Fruit fly (Drosophila melanogaster) whole organism, embryonic: ENCODE measurements around the gene WASp.

Experiments used
- Antp ChIP-seq: fragments of 200-800 bp; sonication (Bioruptor generic); optimal IDR thresholded peaks from 3 replicates; lab custom pipeline; 2016; ENCODE audit warnings: missing biosample characterization, missing genetic modification characterization
- Awh ChIP-seq: fragments of 200-800 bp; sonication (Bioruptor generic); IDR thresholded peaks from 2 replicates; pipeline ENCODE4, ENCODE4 v1.3.6; 2022; ENCODE audit warnings: missing biosample characterization, missing genetic modification characterization
- B-H1 ChIP-seq: fragments of 200-800 bp; sonication (Bioruptor generic); IDR thresholded peaks from 3 replicates; pipeline ENCODE4 v1.3.6; 2022; ENCODE audit warnings: missing biosample characterization, missing genetic modification characterization
- CG10565 ChIP-seq: fragments of 200-800 bp; sonication (Bioruptor generic); optimal IDR thresholded peaks from 3 replicates; lab custom pipeline; 2016; ENCODE audit warnings: missing biosample characterization, mild to moderate bottlenecking, missing genetic modification characterization
- CG11696 ChIP-seq: fragments of 200-800 bp; sonication (Bioruptor generic); IDR thresholded peaks from 2 replicates; pipeline ENCODE4 v1.3.6; 2022; ENCODE audit warnings: missing biosample characterization, missing genetic modification characterization
- CG12299 ChIP-seq: fragments of 200-800 bp; sonication (Bioruptor generic); optimal IDR thresholded peaks from 2 replicates; lab custom pipeline; 2018; ENCODE audit warnings: missing biosample characterization, mild to moderate bottlenecking, missing genetic modification characterization
- CG12659 ChIP-seq: fragments of 200-800 bp; sonication (Bioruptor generic); optimal IDR thresholded peaks from 3 replicates; lab custom pipeline; 2017; ENCODE audit warnings: mild to moderate bottlenecking, missing biosample characterization, missing genetic modification reagents, missing genetic modification characterization
- CG14441 ChIP-seq: fragments of 200-800 bp; sonication (Bioruptor generic); IDR thresholded peaks from 2 replicates; pipeline ENCODE4 v1.3.6; 2022; ENCODE audit warnings: missing biosample characterization, missing genetic modification characterization
- CG17361 ChIP-seq: fragments of 200-800 bp; sonication (Bioruptor generic); IDR thresholded peaks from 3 replicates; pipeline ENCODE4 v1.3.6; 2022; ENCODE audit warnings: missing biosample characterization, missing genetic modification characterization
- CG17912 ChIP-seq: fragments of 200-800 bp; sonication (Bioruptor generic); optimal IDR thresholded peaks from 2 replicates; lab custom pipeline; 2018; ENCODE audit warnings: missing biosample characterization, mild to moderate bottlenecking, missing genetic modification characterization
- CG1832 ChIP-seq: fragments of 200-800 bp; sonication (Bioruptor generic); optimal IDR thresholded peaks from 2 replicates; lab custom pipeline; 2017; ENCODE audit warnings: missing biosample characterization, mild to moderate bottlenecking, missing genetic modification characterization, inconsistent platforms
- CG18619 ChIP-seq: fragments of 200-800 bp; sonication (Bioruptor generic); optimal IDR thresholded peaks from 3 replicates; lab custom pipeline; 2017; ENCODE audit warnings: missing biosample characterization, mild to moderate bottlenecking, missing genetic modification characterization
- CG32532 ChIP-seq: fragments of 200-800 bp; sonication (Bioruptor generic); IDR thresholded peaks from 2 replicates; pipeline ENCODE4 v1.3.6; 2022; ENCODE audit warnings: missing biosample characterization, missing genetic modification characterization
- CG42726 ChIP-seq: fragments of 200-800 bp; sonication (Bioruptor generic); IDR thresholded peaks from 2 replicates; pipeline ENCODE4 v1.3.6; 2022; ENCODE audit warnings: missing biosample characterization, missing genetic modification characterization; ENCODE audit not compliant: partially characterized antibody
- CG6254 ChIP-seq: fragments of 200-800 bp; sonication (Bioruptor generic); optimal IDR thresholded peaks from 3 replicates; lab custom pipeline; 2017; ENCODE audit warnings: mild to moderate bottlenecking, missing biosample characterization, missing genetic modification reagents, missing genetic modification characterization
- CG6765 ChIP-seq: fragments of 200-800 bp; sonication (Bioruptor generic); optimal IDR thresholded peaks from 3 replicates; lab custom pipeline; 2017; ENCODE audit warnings: missing biosample characterization, mild to moderate bottlenecking, missing genetic modification characterization
- CG7928 ChIP-seq: fragments of 200-800 bp; sonication (Bioruptor generic); optimal IDR thresholded peaks from 2 replicates; lab custom pipeline; 2017; ENCODE audit warnings: missing biosample characterization, mild to moderate bottlenecking, missing genetic modification characterization
- CG8290 ChIP-seq, 3 experiments: fragments of 200-800 bp; sonication (Bioruptor generic); optimal IDR thresholded peaks; 2 replicates each; lab custom pipeline; 2016 to 2019; ENCODE audit warnings: missing biosample characterization in 3 of 3, missing genetic modification characterization in 3 of 3, mild to moderate bottlenecking in 2 of 3, moderate library complexity in 1 of 3
- Dll ChIP-seq: fragments of 200-800 bp; sonication (Bioruptor generic); IDR thresholded peaks from 4 replicates; pipeline ENCODE4 v1.3.6; 2022; ENCODE audit warnings: missing biosample characterization, missing genetic modification characterization; ENCODE audit not compliant: partially characterized antibody
- Elba2 ChIP-seq: fragments of 200-800 bp; sonication (Bioruptor generic); optimal IDR thresholded peaks from 3 replicates; lab custom pipeline; 2016; ENCODE audit warnings: missing biosample characterization, missing genetic modification characterization
- H15 ChIP-seq: fragments of 200-800 bp; sonication (Bioruptor generic); IDR thresholded peaks from 3 replicates; pipeline ENCODE4 v1.3.6; 2022; ENCODE audit warnings: missing biosample characterization, missing genetic modification characterization
- HmgD ChIP-seq: fragments of 200-800 bp; sonication (Bioruptor generic); optimal IDR thresholded peaks from 3 replicates; lab custom pipeline; 2016; ENCODE audit warnings: missing biosample characterization, missing genetic modification characterization
- Lpt ChIP-seq: fragments of >200 bp; optimal IDR thresholded peaks from 2 replicates; lab custom pipeline; 2018; ENCODE audit warnings: missing biosample characterization, missing genetic modification characterization
- Oli ChIP-seq: fragments of 200-800 bp; sonication (Bioruptor generic); optimal IDR thresholded peaks from 2 replicates; lab custom pipeline; 2018; ENCODE audit warnings: missing biosample characterization, mild to moderate bottlenecking, missing genetic modification characterization, moderate library complexity
- Ravus ChIP-seq: fragments of 200-800 bp; sonication (Bioruptor generic); IDR thresholded peaks from 2 replicates; pipeline ENCODE4 v1.3.6; 2022; ENCODE audit warnings: missing biosample characterization, missing genetic modification characterization
- Scr ChIP-seq: fragments of 200-800 bp; sonication (Bioruptor generic); IDR thresholded peaks from 2 replicates; pipeline ENCODE4 v1.3.6; 2022; ENCODE audit warnings: missing biosample characterization, missing genetic modification characterization; ENCODE audit not compliant: partially characterized antibody
- Sox100B ChIP-seq: fragments of 200-800 bp; sonication (Bioruptor generic); optimal IDR thresholded peaks from 3 replicates; lab custom pipeline; 2018; ENCODE audit warnings: missing biosample characterization, mild to moderate bottlenecking, missing genetic modification characterization
- YL-1 ChIP-seq: fragments of 200-800 bp; sonication (Bioruptor generic); optimal IDR thresholded peaks from 3 replicates; lab custom pipeline; 2017; ENCODE audit warnings: missing biosample characterization, mild to moderate bottlenecking, missing genetic modification characterization
- ash1 ChIP-seq: fragments of 200-800 bp; sonication (Bioruptor generic); optimal IDR thresholded peaks from 2 replicates; lab custom pipeline; 2018; ENCODE audit warnings: missing biosample characterization, mild to moderate bottlenecking, missing genetic modification characterization
- bowl ChIP-seq: fragments of 200-800 bp; sonication (Bioruptor generic); IDR thresholded peaks from 2 replicates; pipeline ENCODE4 v1.3.6; 2022; ENCODE audit warnings: missing biosample characterization, missing genetic modification characterization
- btn ChIP-seq: fragments of 200-800 bp; sonication (Bioruptor generic); optimal IDR thresholded peaks from 2 replicates; lab custom pipeline; 2016; ENCODE audit warnings: missing biosample characterization, missing genetic modification characterization
- cwo ChIP-seq: fragments of 200-800 bp; sonication (Bioruptor generic); optimal IDR thresholded peaks from 3 replicates; lab custom pipeline; 2017; ENCODE audit warnings: missing biosample characterization, missing genetic modification characterization, mild to moderate bottlenecking, moderate library complexity, missing genetic modification reagents
- dmrt11E ChIP-seq: fragments of 200-800 bp; sonication (Bioruptor generic); optimal IDR thresholded peaks from 3 replicates; lab custom pipeline; 2018; ENCODE audit warnings: missing biosample characterization, mild to moderate bottlenecking, missing genetic modification characterization, moderate library complexity
- dpn ChIP-seq, 2 experiments: fragments of 200-800 bp; sonication (Bioruptor generic); optimal IDR thresholded peaks; 3 replicates each; lab custom pipeline; 2016; ENCODE audit warnings: missing biosample characterization in 2 of 2, missing genetic modification characterization in 2 of 2
- inv ChIP-seq: fragments of 200-800 bp; sonication (Bioruptor generic); IDR thresholded peaks from 2 replicates; pipeline ENCODE4 v1.3.6; 2022; ENCODE audit warnings: missing biosample characterization, missing genetic modification characterization; ENCODE audit not compliant: partially characterized antibody
- jumu ChIP-seq: fragments of 200-800 bp; sonication (Bioruptor generic); optimal IDR thresholded peaks from 3 replicates; lab custom pipeline; 2016; ENCODE audit warnings: missing biosample characterization, missing genetic modification characterization
- mam ChIP-seq: fragments of 200-800 bp; sonication (Bioruptor generic); optimal IDR thresholded peaks from 3 replicates; lab custom pipeline; 2016; ENCODE audit warnings: missing biosample characterization, missing genetic modification characterization
- pb ChIP-seq: fragments of 200-800 bp; sonication (Bioruptor generic); optimal IDR thresholded peaks from 3 replicates; lab custom pipeline; 2016; ENCODE audit warnings: missing biosample characterization, missing genetic modification characterization
- salm ChIP-seq: fragments of 200-800 bp; sonication (Bioruptor generic); optimal IDR thresholded peaks from 2 replicates; lab custom pipeline; 2018; ENCODE audit warnings: missing biosample characterization, mild to moderate bottlenecking, missing genetic modification characterization
- sens ChIP-seq: fragments of 200-800 bp; sonication (Bioruptor generic); peaks from one replicate; lab custom pipeline; 2016; ENCODE audit warnings: missing biosample characterization, missing genetic modification characterization
- sens-2 ChIP-seq: fragments of 200-800 bp; sonication (Bioruptor generic); IDR thresholded peaks from 2 replicates; pipeline ENCODE4 v1.3.6; 2022; ENCODE audit warnings: missing biosample characterization, missing genetic modification characterization
- seq ChIP-seq: fragments of 200-800 bp; sonication (Bioruptor generic); IDR thresholded peaks from 2 replicates; pipeline ENCODE4 v1.3.6; 2022; ENCODE audit warnings: missing biosample characterization, missing genetic modification characterization
- stc ChIP-seq: fragments of 200-800 bp; sonication (Bioruptor generic); IDR thresholded peaks from 2 replicates; pipeline ENCODE4 v1.3.6; 2022; ENCODE audit warnings: missing biosample characterization, missing genetic modification characterization
- sug ChIP-seq: fragments of 200-800 bp; optimal IDR thresholded peaks from 2 replicates; lab custom pipeline; 2019; ENCODE audit warnings: missing biosample characterization, mild to moderate bottlenecking, missing genetic modification characterization, moderate library complexity
- tap ChIP-seq: fragments of 200-800 bp; optimal IDR thresholded peaks from 3 replicates; lab custom pipeline; 2019; ENCODE audit warnings: missing biosample characterization, mild to moderate bottlenecking, missing genetic modification characterization, moderate library complexity
- trem ChIP-seq: fragments of 200-800 bp; optimal IDR thresholded peaks from 3 replicates; lab custom pipeline; 2019; ENCODE audit warnings: missing biosample characterization, mild to moderate bottlenecking, missing genetic modification characterization, moderate library complexity
- trh ChIP-seq: fragments of 200-800 bp; sonication (Bioruptor generic); optimal IDR thresholded peaks from 2 replicates; lab custom pipeline; 2016; ENCODE audit warnings: missing biosample characterization, missing genetic modification characterization
- ttk ChIP-seq: fragments of 200-800 bp; sonication (Bioruptor generic); IDR thresholded peaks from 2 replicates; pipeline ENCODE4 v2.1.2; 2022; ENCODE audit warnings: missing biosample characterization, missing genetic modification characterization
- twi ChIP-seq: fragments of 200-800 bp; optimal IDR thresholded peaks from 2 replicates; lab custom pipeline; 2019; ENCODE audit warnings: missing biosample characterization, mild to moderate bottlenecking, missing genetic modification characterization, moderate library complexity
- wor ChIP-seq: fragments of 200-800 bp; sonication (Bioruptor generic); IDR thresholded peaks from 2 replicates; pipeline ENCODE4 v1.3.6; 2022; ENCODE audit warnings: missing biosample characterization, missing genetic modification characterization
- zf30C ChIP-seq: fragments of 200-800 bp; sonication (Bioruptor generic); optimal IDR thresholded peaks from 3 replicates; lab custom pipeline; 2018; ENCODE audit warnings: missing biosample characterization, mild to moderate bottlenecking, missing genetic modification characterization

WASp gene

dm6 chr3R:28845377-28845876, 13.6 kb upstream of the WASp start (continued):
- TF ChIP-seq ash1 (GFP tag; lab: Kevin White, UChicago) = no peak
- no peak for TF ChIP-seq ttk (GFP tag; lab: Robert Waterston, UW)
- no peak for TF ChIP-seq tap
- TF ChIP-seq B-H1 (GFP tag; lab: Robert Waterston, UW) = no peak
- 0 out of 2 replicates have a peak, but pooled peaks have one; percentile 64 for TF ChIP-seq Awh (GFP tag; lab: Robert Waterston, UW)
- no peak for TF ChIP-seq Antp (GFP tag; lab: Kevin White, UChicago)
- no peak for TF ChIP-seq CG8290 (GFP tag; optimal IDR thresholded peaks at IDR 0.05; lab: Kevin White, UChicago)
- no peak for TF ChIP-seq CG8290 (tag; optimal IDR thresholded peaks at IDR 0.05; lab: Kevin White, UChicago)
- TF ChIP-seq btn (GFP tag; lab: Kevin White, UChicago) = peak; percentile 3
- no peak for TF ChIP-seq wor (GFP tag; lab: Robert Waterston, UW)
- TF ChIP-seq twi = no peak
- TF ChIP-seq dmrt11E (tag; lab: Kevin White, UChicago) = no peak
- no peak for TF ChIP-seq trh (GFP tag; lab: Kevin White, UChicago)
- no peak for TF ChIP-seq Ravus (GFP tag; lab: Robert Waterston, UW)
- TF ChIP-seq YL-1 (GFP tag; lab: Kevin White, UChicago) = no peak
- TF ChIP-seq Scr (GFP tag; lab: Robert Waterston, UW) = no peak
- TF ChIP-seq CG17361 (GFP tag; lab: Robert Waterston, UW) = no peak
- no peak for TF ChIP-seq jumu (GFP tag; lab: Kevin White, UChicago)
- no peak for TF ChIP-seq trem (tag; lab: Kevin White, UChicago)
- no peak for TF ChIP-seq Dll (GFP tag; lab: Robert Waterston, UW)
- TF ChIP-seq sug = no peak
- TF ChIP-seq zf30C (GFP tag; lab: Kevin White, UChicago) = peak; percentile 23
- TF ChIP-seq pb (GFP tag; lab: Kevin White, UChicago) = no peak
- no peak for TF ChIP-seq CG32532 (GFP tag; lab: Robert Waterston, UW)
- TF ChIP-seq bowl = no peak
- TF ChIP-seq mam = no peak
- TF ChIP-seq CG10565 (GFP tag; lab: Kevin White, UChicago) = no peak
- TF ChIP-seq sens (GFP tag; lab: Kevin White, UChicago) = no peak
- no peak for TF ChIP-seq H15 (GFP tag; lab: Robert Waterston, UW)
- TF ChIP-seq CG11696 (GFP tag; lab: Robert Waterston, UW) = no peak
- TF ChIP-seq HmgD (GFP tag; lab: Kevin White, UChicago) = no peak
- no peak for TF ChIP-seq inv
- no peak for TF ChIP-seq Lpt (GFP tag; lab: Kevin White, UChicago)
- TF ChIP-seq CG12659 (GFP tag; lab: Kevin White, UChicago) = no peak
- TF ChIP-seq salm (tag; lab: Kevin White, UChicago) = no peak
- peak; percentile 39 for TF ChIP-seq CG6765
- no peak for TF ChIP-seq Sox100B (GFP tag; lab: Kevin White, UChicago)
- no peak for TF ChIP-seq CG17912 (GFP tag; lab: Kevin White, UChicago)
- TF ChIP-seq CG7928 (GFP tag; lab: Kevin White, UChicago) = no peak
- TF ChIP-seq sens-2 (GFP tag; lab: Robert Waterston, UW) = no peak
- peak; percentile 60 for TF ChIP-seq stc (GFP tag; lab: Robert Waterston, UW)
- no peak for TF ChIP-seq CG42726
- TF ChIP-seq CG12299 (tag; lab: Kevin White, UChicago) = no peak
- no peak for TF ChIP-seq dpn (GFP tag; optimal IDR thresholded peaks at IDR 0.05; lab: Kevin White, UChicago)
- TF ChIP-seq Elba2 (GFP tag; lab: Kevin White, UChicago) = peak; percentile 99
- TF ChIP-seq CG6254 (GFP tag; lab: Kevin White, UChicago) = no peak
- no peak for TF ChIP-seq Oli
- TF ChIP-seq CG14441 (GFP tag; lab: Robert Waterston, UW) = no peak
- no peak for TF ChIP-seq cwo (GFP tag; lab: Kevin White, UChicago)
- TF ChIP-seq seq (GFP tag; lab: Robert Waterston, UW) = no peak
- TF ChIP-seq CG1832 = no peak
- no peak for TF ChIP-seq CG18619 (GFP tag; lab: Kevin White, UChicago)
